Worm (Caenorhabditis elegans) whole organism, L4/young adult: ENCODE results near the gene dlc-2.

Experiments
- dao-5 ChIP-seq: sonication (generic microtip); optimal IDR thresholded peaks from 2 replicates; lab custom pipeline; 2016; ENCODE audit warnings: missing genotype, missing genetic modification characterization, moderate library complexity, missing compliant biosample characterization
- him-1 ChIP-seq: sonication (generic microtip); optimal IDR thresholded peaks from 2 replicates; lab custom pipeline; 2016; ENCODE audit warnings: missing genotype, missing genetic modification reagents, missing genetic modification characterization, missing compliant biosample characterization

ce11 chrIV:12131308-12132072 lies 20.1 kb upstream of the dlc-2 start:
- TF ChIP-seq him-1 (tag; lab: Kevin White, UChicago) (no peak), dao-5 (tag; lab: Kevin White, UChicago) (no peak)
